Worm (Caenorhabditis elegans) whole organism, L3 larva: ENCODE results near the gene Y37H2A.11.

ENCODE experiments used
- R02D3.7 ChIP-seq: fragments of 150-350 bp; optimal IDR thresholded peaks from 2 replicates; lab custom pipeline; 2014; ENCODE audit warnings: missing biosample characterization, missing genetic modification characterization
- ZK546.5 ChIP-seq: sonication (generic microtip); optimal IDR thresholded peaks from 2 replicates; lab custom pipeline; 2017; ENCODE audit warnings: missing biosample characterization, missing genetic modification characterization
- aly-2 ChIP-seq: fragments of 150-350 bp; optimal IDR thresholded peaks from 2 replicates; lab custom pipeline; 2014; ENCODE audit warnings: missing biosample characterization, missing genetic modification characterization
- ceh-28 ChIP-seq: fragments of 150-350 bp; optimal IDR thresholded peaks from 2 replicates; lab custom pipeline; 2014; ENCODE audit warnings: missing biosample characterization, missing genetic modification reagents, missing genetic modification characterization
- ceh-82 ChIP-seq: fragments of 150-350 bp; optimal IDR thresholded peaks from 2 replicates; lab custom pipeline; 2014; ENCODE audit warnings: missing biosample characterization, missing genetic modification characterization
- ceh-9 ChIP-seq: sonication (generic microtip); optimal IDR thresholded peaks from 2 replicates; lab custom pipeline; 2018; ENCODE audit warnings: missing biosample characterization, missing genetic modification characterization
- daf-12 ChIP-seq: fragments of 150-350 bp; optimal IDR thresholded peaks from 2 replicates; lab custom pipeline; 2014; ENCODE audit warnings: missing biosample characterization, missing genetic modification reagents, missing genetic modification characterization
- egl-27 ChIP-seq: sonication (generic microtip); optimal IDR thresholded peaks from 4 replicates; lab custom pipeline; 2017; ENCODE audit warnings: missing biosample characterization, missing genetic modification reagents, missing genetic modification characterization
- elt-1 ChIP-seq: fragments of 150-350 bp; optimal IDR thresholded peaks from 2 replicates; lab custom pipeline; 2014; ENCODE audit warnings: missing biosample characterization, missing genetic modification characterization
- elt-3 ChIP-seq, 3 experiments: fragments of 150-350 bp in 1 of 3; sonication (generic microtip) in 2 of 3; optimal IDR thresholded peaks; 2 replicates in 2 of 3; 4 replicates in 1 of 3; lab custom pipeline; 2014 to 2017; ENCODE audit warnings: missing biosample characterization in 3 of 3, missing genetic modification characterization in 3 of 3
- eor-1 ChIP-seq, 2 experiments: fragments of 150-350 bp; optimal IDR thresholded peaks; 2 replicates each; lab custom pipeline; 2014 to 2018; ENCODE audit warnings: missing biosample characterization in 2 of 2, missing genetic modification characterization in 2 of 2
- fkh-10 ChIP-seq: sonication (generic microtip); optimal IDR thresholded peaks from 2 replicates; lab custom pipeline; 2017; ENCODE audit warnings: missing biosample characterization, missing genetic modification reagents, missing genetic modification characterization
- fkh-2 ChIP-seq: fragments of 150-350 bp; optimal IDR thresholded peaks from 2 replicates; lab custom pipeline; 2014; ENCODE audit warnings: missing biosample characterization, missing genetic modification reagents, missing genetic modification characterization
- hmg-11 ChIP-seq: sonication (generic microtip); optimal IDR thresholded peaks from 2 replicates; lab custom pipeline; 2016; ENCODE audit warnings: missing genetic modification characterization, missing compliant biosample characterization
- lin-39 ChIP-seq: fragments of 150-350 bp; optimal IDR thresholded peaks from 2 replicates; lab custom pipeline; 2018; ENCODE audit warnings: missing biosample characterization, missing genetic modification reagents, missing genetic modification characterization
- lsy-12 ChIP-seq: sonication (generic microtip); optimal IDR thresholded peaks from 2 replicates; lab custom pipeline; 2016; ENCODE audit warnings: mild to moderate bottlenecking, missing genetic modification characterization, missing compliant biosample characterization
- mml-1 ChIP-seq: fragments of 150-350 bp; sonication (generic microtip); optimal IDR thresholded peaks from 3 replicates; lab custom pipeline; 2014; ENCODE audit warnings: missing biosample characterization, missing genetic modification characterization
- nfya-1 ChIP-seq: sonication (generic microtip); optimal IDR thresholded peaks from 2 replicates; lab custom pipeline; 2017; ENCODE audit warnings: missing genetic modification characterization, mild to moderate bottlenecking, missing compliant biosample characterization, antibody characterized with exemption, moderate library complexity; ENCODE audit not compliant: insufficient read depth
- nhr-11 ChIP-seq: fragments of 150-350 bp; optimal IDR thresholded peaks from 2 replicates; lab custom pipeline; 2014; ENCODE audit warnings: missing biosample characterization, missing genetic modification characterization
- nhr-23 ChIP-seq: fragments of 150-350 bp; optimal IDR thresholded peaks from 2 replicates; lab custom pipeline; 2014; ENCODE audit warnings: missing biosample characterization, missing genetic modification reagents, missing genetic modification characterization
- nhr-237 ChIP-seq: fragments of 150-350 bp; optimal IDR thresholded peaks from 2 replicates; lab custom pipeline; 2014; ENCODE audit warnings: missing biosample characterization, missing genetic modification characterization
- nhr-28 ChIP-seq: fragments of 150-350 bp; optimal IDR thresholded peaks from 2 replicates; lab custom pipeline; 2014; ENCODE audit warnings: missing biosample characterization, missing genetic modification characterization
- nhr-67 ChIP-seq: fragments of 150-350 bp; optimal IDR thresholded peaks from 2 replicates; lab custom pipeline; 2014; ENCODE audit warnings: missing biosample characterization, missing genetic modification characterization
- nhr-76 ChIP-seq: fragments of 150-350 bp; sonication (generic microtip); optimal IDR thresholded peaks from 5 replicates; lab custom pipeline; 2014; ENCODE audit warnings: missing biosample characterization, missing genetic modification characterization
- pha-4 ChIP-seq: fragments of 150-350 bp; optimal IDR thresholded peaks from 2 replicates; lab custom pipeline; 2014; ENCODE audit warnings: missing biosample characterization, missing genetic modification reagents, missing genetic modification characterization
- pqm-1 ChIP-seq: fragments of 150-350 bp; optimal IDR thresholded peaks from 2 replicates; lab custom pipeline; 2017; ENCODE audit warnings: missing biosample characterization, missing genetic modification characterization, inconsistent platforms
- sea-2 ChIP-seq: fragments of 150-350 bp; sonication (generic microtip); optimal IDR thresholded peaks from 4 replicates; lab custom pipeline; 2014; ENCODE audit warnings: missing biosample characterization, missing genetic modification reagents, missing genetic modification characterization
- skn-1 ChIP-seq: fragments of 150-350 bp; optimal IDR thresholded peaks from 2 replicates; lab custom pipeline; 2014; ENCODE audit warnings: missing biosample characterization, missing genetic modification characterization
- snpc-4 ChIP-seq: fragments of 150-350 bp; optimal IDR thresholded peaks from 2 replicates; lab custom pipeline; 2014; ENCODE audit warnings: missing biosample characterization, missing genetic modification characterization
- unc-39 ChIP-seq: sonication (generic microtip); optimal IDR thresholded peaks from 4 replicates; lab custom pipeline; 2017; ENCODE audit warnings: missing biosample characterization, missing genetic modification characterization
- unc-62 ChIP-seq: fragments of 150-350 bp; sonication (generic microtip); optimal IDR thresholded peaks from 4 replicates; lab custom pipeline; 2014; ENCODE audit warnings: missing biosample characterization, missing genetic modification reagents, missing genetic modification characterization
- zag-1 ChIP-seq: fragments of 150-350 bp; optimal IDR thresholded peaks from 2 replicates; lab custom pipeline; 2014; ENCODE audit warnings: missing biosample characterization, missing genetic modification characterization
- ztf-11 ChIP-seq: fragments of 150-350 bp; optimal IDR thresholded peaks from 2 replicates; lab custom pipeline; 2014; ENCODE audit warnings: missing biosample characterization, missing genetic modification characterization
- ztf-4 ChIP-seq: fragments of 150-350 bp; optimal IDR thresholded peaks from 2 replicates; lab custom pipeline; 2014; ENCODE audit warnings: missing biosample characterization, missing genetic modification characterization

Y37H2A.11 gene

DNA sequence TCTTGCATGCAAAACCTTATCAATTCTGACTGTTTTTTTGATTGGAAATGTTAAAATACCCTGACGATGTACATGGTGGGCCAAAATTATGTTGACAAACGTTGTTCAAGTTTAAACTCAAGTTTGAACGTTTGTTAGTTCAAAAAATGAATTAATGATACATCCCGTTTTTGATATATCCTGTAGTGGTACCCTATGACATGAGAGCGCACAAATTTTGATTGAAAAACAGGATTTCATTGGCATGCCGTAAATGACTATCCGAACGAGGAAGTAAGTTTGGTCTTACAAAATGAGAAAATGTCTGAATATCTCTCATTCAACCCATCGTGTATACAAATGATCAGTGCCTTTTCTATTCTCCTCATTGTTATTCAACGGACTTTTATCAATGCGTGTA, at the start of gene Y37H2A.11:
TSS of gene Y37H2A.11 (plus strand) at position 301 of the 400 bp plus-strand sequence.
- TF ChIP-seq hmg-11 (tag; lab: Kevin White, UChicago) (no peak), sea-2 (no peak), pqm-1 (no peak), ceh-82 (no peak), pha-4 (tag; lab: Kevin White, UChicago) (no peak), ZK546.5 (tag; lab: Kevin White, UChicago) (no peak), nhr-76 (no peak), nhr-11 (no peak), lsy-12 (no peak), elt-3 (tag; optimal IDR thresholded peaks at IDR 0.05; lab: Kevin White, UChicago) (no peak), mml-1 (tag; lab: Kevin White, UChicago) (no peak)

DNA sequence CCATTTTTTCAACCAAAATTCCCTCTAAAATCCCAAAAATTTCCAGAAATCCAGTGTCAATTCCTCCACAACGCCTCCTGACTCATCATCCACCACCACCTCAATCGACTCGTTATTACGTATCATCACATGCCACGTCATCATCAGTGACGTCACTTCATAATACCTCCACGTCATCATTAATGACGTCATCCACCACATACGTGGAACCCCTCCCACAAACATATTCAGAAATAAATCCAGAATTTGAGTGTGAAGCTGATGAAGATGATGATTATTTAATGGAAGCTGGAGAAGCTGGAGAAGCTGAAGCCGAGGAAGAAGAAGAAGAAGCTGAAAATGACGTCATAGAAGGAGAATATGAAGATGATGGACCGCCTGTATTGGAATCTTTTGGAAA, 47.3 kb upstream of the Y37H2A.11 start:
- TF ChIP-seq fkh-2 (tag; lab: Kevin White, UChicago) (no peak), ztf-4 (tag; lab: Kevin White, UChicago) (no peak), nhr-76 (no peak), egl-27 (no peak), skn-1 (tag; lab: Kevin White, UChicago) (no peak), elt-3 (tag; optimal IDR thresholded peaks at IDR 0.05; lab: Kevin White, UChicago) (no peak), aly-2 (tag; lab: Kevin White, UChicago) (no peak), ceh-82 (no peak), pha-4 (tag; lab: Kevin White, UChicago) (no peak)

DNA sequence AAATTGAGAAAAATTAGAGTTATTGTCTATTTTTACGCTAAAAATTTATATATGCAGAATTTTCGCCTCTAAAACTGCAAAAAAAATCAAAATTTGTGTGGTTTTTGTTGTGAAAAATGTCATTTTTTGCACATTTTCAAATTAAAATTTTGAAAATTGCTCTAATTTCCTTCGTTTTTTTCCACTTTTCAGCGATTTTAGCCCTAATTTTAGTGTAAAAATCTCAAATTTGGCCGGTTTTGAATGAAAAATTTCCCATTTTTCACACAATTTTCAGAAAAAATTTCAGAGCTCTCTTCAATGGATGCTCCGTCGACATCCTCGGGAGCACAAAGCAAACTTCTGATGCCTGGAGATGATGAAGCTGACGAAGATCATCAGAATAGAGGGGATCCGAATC, 42.9 kb upstream of the Y37H2A.11 start, which contains the start of gene par-4:
TSS of gene par-4 (plus strand) at position 301 of the 400 bp plus-strand sequence.
- TF ChIP-seq nhr-23 (tag; lab: Kevin White, UChicago) (no peak), pha-4 (tag; lab: Kevin White, UChicago) (no peak), R02D3.7 (no peak)
- TF ChIP-seq, all 47 proteins: peak for 0

DNA sequence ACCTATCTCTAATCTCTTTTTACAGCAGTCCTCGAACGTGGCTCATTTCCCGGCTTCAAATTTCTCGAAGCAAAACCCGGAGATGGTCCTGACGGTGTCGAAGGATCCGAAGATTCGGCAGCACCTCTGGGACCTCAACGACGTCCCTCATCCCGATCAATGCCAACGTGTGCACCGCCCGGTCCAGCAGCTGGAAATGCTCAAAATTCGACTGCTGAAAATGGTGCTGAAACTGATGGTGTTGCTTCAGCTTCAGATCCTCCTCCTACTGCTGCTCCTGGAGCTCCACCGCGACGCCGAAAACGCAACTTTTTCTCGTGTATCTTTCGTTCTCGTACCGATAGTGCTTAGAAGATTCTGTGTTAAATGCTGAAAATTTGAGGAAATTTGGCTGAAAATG, 35.2 kb upstream of the Y37H2A.11 start:
- TF ChIP-seq lsy-12, result no peak
- no peak for TF ChIP-seq lin-39
- TF ChIP-seq nhr-28 (tag; lab: Kevin White, UChicago), result no peak
- TF ChIP-seq daf-12 (tag; lab: Kevin White, UChicago), result no peak
- no peak for TF ChIP-seq unc-62 (GFP tag; lab: Kevin White, UChicago)
- TF ChIP-seq unc-39, result no peak
- TF ChIP-seq snpc-4 (tag; lab: Kevin White, UChicago), result no peak
- TF ChIP-seq ztf-11 (tag; lab: Kevin White, UChicago), result no peak
- TF ChIP-seq mml-1 (tag; lab: Kevin White, UChicago), result no peak

DNA sequence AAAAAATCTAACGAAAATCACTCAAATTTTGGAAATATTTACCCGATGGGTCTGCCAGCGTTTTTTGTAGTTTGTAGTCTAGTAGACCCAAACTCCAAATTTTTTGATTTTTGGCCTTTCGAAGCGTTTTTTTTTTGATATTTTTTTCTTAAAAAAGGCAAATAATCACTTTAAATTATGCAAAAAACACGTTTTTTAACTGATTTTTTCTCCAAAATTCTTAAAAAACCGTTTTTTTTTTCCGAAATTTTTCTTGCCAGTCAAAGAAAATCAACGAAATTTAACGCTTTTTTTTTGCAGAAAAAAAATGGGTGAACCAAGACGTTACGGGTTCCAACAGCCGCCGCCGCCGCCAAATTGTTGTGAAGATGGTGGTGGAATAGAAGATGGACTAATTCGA, 33.3 kb upstream of the Y37H2A.11 start, which contains the start of gene Y37H2A.1:
TSS of gene Y37H2A.1 (plus strand) at position 301 of the 400 bp plus-strand sequence.
- no peak for TF ChIP-seq pqm-1
- no peak for TF ChIP-seq lin-39
- no peak for TF ChIP-seq eor-1 (tag; optimal IDR thresholded peaks at IDR 0.05; lab: Kevin White, UChicago)
- no peak for TF ChIP-seq R02D3.7
- no peak for TF ChIP-seq ceh-28 (tag; lab: Kevin White, UChicago)
- TF ChIP-seq zag-1 (tag; lab: Kevin White, UChicago), result no peak
- TF ChIP-seq ceh-9, result no peak
- TF ChIP-seq egl-27, result no peak
- TF ChIP-seq hmg-11 (tag; lab: Kevin White, UChicago), result no peak
- TF ChIP-seq nhr-76, result no peak
- no peak for TF ChIP-seq nhr-237 (tag; lab: Kevin White, UChicago)
- no peak for TF ChIP-seq nhr-67 (tag; lab: Kevin White, UChicago)
- TF ChIP-seq nfya-1 (tag; lab: Kevin White, UChicago), result no peak
- no peak for TF ChIP-seq elt-1
- TF ChIP-seq nhr-23 (tag; lab: Kevin White, UChicago), result no peak
- TF ChIP-seq ztf-11 (tag; lab: Kevin White, UChicago), result no peak
- TF ChIP-seq unc-39, result no peak
- TF ChIP-seq fkh-10 (GFP tag; lab: Kevin White, UChicago), result no peak

DNA sequence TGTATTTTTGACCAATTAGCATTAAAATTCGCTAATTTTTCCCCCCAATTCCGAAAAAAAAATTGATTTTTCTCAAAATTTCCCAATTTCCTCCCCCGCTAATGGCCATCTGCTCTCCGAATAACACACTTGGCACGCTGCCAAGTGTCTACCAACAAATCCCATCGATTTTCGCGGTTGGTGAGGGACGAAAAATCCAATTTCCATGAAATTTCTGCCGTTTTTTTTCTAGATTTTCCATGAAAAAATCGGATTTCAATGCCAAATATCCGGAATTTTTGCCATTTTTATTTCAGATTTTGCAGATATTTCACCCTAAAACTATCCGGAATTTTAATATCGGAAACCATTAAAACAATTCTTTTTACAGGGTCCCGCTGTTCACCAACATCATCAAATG, 31.8 kb upstream of the Y37H2A.11 start:
- TF ChIP-seq pha-4 (tag; lab: Kevin White, UChicago) (no peak), ceh-9 (no peak), hmg-11 (tag; lab: Kevin White, UChicago) (no peak), elt-3 (tag; optimal IDR thresholded peaks at IDR 0.05; lab: Kevin White, UChicago) (no peak), zag-1 (tag; lab: Kevin White, UChicago) (no peak)
- TF ChIP-seq, all 47 proteins: peak for 0
